Worm (Caenorhabditis elegans): ENCODE measurements around the gene T02E9.5.

Gene T02E9.5

ce11 chrV:11299406-11299805 is 42.6 kb upstream of the T02E9.5 start:
- TF ChIP-seq aha-1 (tag) (no peak), duxl-1 (tag; optimal IDR thresholded peaks at IDR 0.05; ENCODE audit: poor library complexity) (no peak), nhr-77 (tag; optimal IDR thresholded peaks at IDR 0.05) (peak; percentile 6), nhr-28 (tag; optimal IDR thresholded peaks at IDR 0.05) (peak; percentile 67), ZK546.5 (tag; optimal IDR thresholded peaks at IDR 0.05) (no peak), lin-39 (tag; optimal IDR thresholded peaks at IDR 0.05) (no peak)

ce11 chrV:11300539-11300938 is 41.5 kb upstream of the T02E9.5 start, which contains the start of gene srh-47:
Gene srh-47 (minus strand): TSS chrV:11300639.
- no peak for TF ChIP-seq egl-43 (GFP tag; IDR thresholded peaks at IDR 0.05)
- no peak for TF ChIP-seq zfp-2 (tag; optimal IDR thresholded peaks at IDR 0.05)
- TF ChIP-seq fkh-10 (GFP tag; optimal IDR thresholded peaks at IDR 0.05), result no peak
- peak in 1 of 2 experiments; percentile 42 for TF ChIP-seq unc-62 (GFP tag; optimal IDR thresholded peaks at IDR 0.05 in 1 of 2)
- no peak for TF ChIP-seq unc-62 (tag; optimal IDR thresholded peaks at IDR 0.05)
- no peak for TF ChIP-seq nhr-76 (tag; optimal IDR thresholded peaks at IDR 0.05)
- TF ChIP-seq lin-1 (GFP tag; IDR thresholded peaks at IDR 0.05), result no peak

- TF ChIP-seq unc-130 (GFP tag; optimal IDR thresholded peaks at IDR 0.05) (no peak), nhr-28 (tag; optimal IDR thresholded peaks at IDR 0.05) (peak; percentile 14), mes-2 (tag; optimal IDR thresholded peaks at IDR 0.05; ENCODE audit: poor library complexity, severe bottlenecking) (no peak), egl-43 (GFP tag; IDR thresholded peaks at IDR 0.05) (no peak), set-16 (GFP tag; IDR thresholded peaks at IDR 0.05) (no peak), pha-4 (GFP tag; IDR thresholded peaks at IDR 0.05) (no peak), pha-4 (tag; optimal IDR thresholded peaks at IDR 0.05) (no peak), mep-1 (tag; optimal IDR thresholded peaks at IDR 0.05) (no peak)
These were observed 39.3 kb upstream of the T02E9.5 start, which contains the start of gene srh-46 for ce11 chrV:11302698-11303097. Gene srh-46 (minus strand): TSS chrV:11302886.

- TF ChIP-seq lin-39 (tag; optimal IDR thresholded peaks at IDR 0.05), result no peak
- TF ChIP-seq aha-1 (tag), result peak; percentile 94
- no peak for TF ChIP-seq lin-15B (tag; optimal IDR thresholded peaks at IDR 0.05)
- TF ChIP-seq daf-8 (GFP tag; IDR thresholded peaks at IDR 0.05), result no peak
These were observed 37.8 kb upstream of the T02E9.5 start for ce11 chrV:11304200-11304599.

ce11 chrV:11304879-11305278 is 37.2 kb upstream of the T02E9.5 start, which contains the start of gene srh-45:
Gene srh-45 (minus strand): TSS chrV:11304979.
- no peak for TF ChIP-seq hif-1 (tag; optimal IDR thresholded peaks at IDR 0.05)
- TF ChIP-seq aha-1 (tag), result peak; percentile 52
- TF ChIP-seq dmd-6 (GFP tag; IDR thresholded peaks at IDR 0.05), result no peak
- no peak for TF ChIP-seq hlh-30 (tag; optimal IDR thresholded peaks at IDR 0.05; ENCODE audit: insufficient read depth)

ce11 chrV:11307781-11308180 is 34.3 kb upstream of the T02E9.5 start:
- TF ChIP-seq daf-16 (GFP tag; optimal IDR thresholded peaks at IDR 0.05) (peak in 1 of 2 experiments; percentile 11), daf-16 (tag; optimal IDR thresholded peaks at IDR 0.05) (no peak), madf-9 (GFP tag; conservative IDR thresholded peaks at IDR 0.05) (no peak), ceh-20 (GFP tag; IDR thresholded peaks at IDR 0.05) (peak; percentile 47; the same call in 1 of the 2 replicates), hlh-11 (tag; optimal IDR thresholded peaks at IDR 0.05) (peak; percentile 35), nhr-102 (tag; optimal IDR thresholded peaks at IDR 0.05) (no peak), nhr-11 (tag; optimal IDR thresholded peaks at IDR 0.05) (peak; percentile 9), zfp-2 (tag; optimal IDR thresholded peaks at IDR 0.05) (no peak), nhr-28 (tag; optimal IDR thresholded peaks at IDR 0.05) (no peak), nhr-10 (tag; optimal IDR thresholded peaks at IDR 0.05) (no peak), nhr-42 (GFP tag; IDR thresholded peaks at IDR 0.05) (no peak), zip-11 (GFP tag; IDR thresholded peaks at IDR 0.05) (no peak)

Measured in whole organism, L4 larva.